Worm (Caenorhabditis elegans) whole organism, L1 larva: ENCODE data around the gene C17C3.11.

Source experiments
- C16A3.4 ChIP-seq: fragments of 150-350 bp; optimal IDR thresholded peaks from 2 replicates; lab custom pipeline; 2014; ENCODE audit warnings: missing biosample characterization, missing genetic modification characterization
- C34B4.2 ChIP-seq: sonication (generic microtip); optimal IDR thresholded peaks from 2 replicates; lab custom pipeline; 2017; ENCODE audit warnings: mild to moderate bottlenecking, missing genetic modification characterization, missing compliant biosample characterization
- F16B12.6 ChIP-seq: fragments of 150-350 bp; optimal IDR thresholded peaks from 2 replicates; lab custom pipeline; 2014; ENCODE audit warnings: missing biosample characterization, missing genetic modification characterization
- aha-1 ChIP-seq: fragments of 150-350 bp; optimal IDR thresholded peaks from 2 replicates; lab custom pipeline; 2014; ENCODE audit warnings: missing biosample characterization, missing genetic modification characterization
- alr-1 ChIP-seq: fragments of 200-800 bp; sonication (Bioruptor generic); optimal IDR thresholded peaks from 2 replicates; lab custom pipeline; 2018; ENCODE audit warnings: borderline replicate concordance, mild to moderate bottlenecking, missing genetic modification characterization, missing compliant biosample characterization
- aly-2 ChIP-seq: fragments of 150-350 bp; optimal IDR thresholded peaks from 2 replicates; lab custom pipeline; 2014; ENCODE audit warnings: missing biosample characterization, missing genetic modification characterization
- blmp-1 ChIP-seq: fragments of 150-350 bp; optimal IDR thresholded peaks from 2 replicates; lab custom pipeline; 2014; ENCODE audit warnings: missing biosample characterization, missing genetic modification characterization
- ceh-63 ChIP-seq: fragments of 200-800 bp; sonication (Bioruptor generic); optimal IDR thresholded peaks from 2 replicates; lab custom pipeline; 2018; ENCODE audit warnings: mild to moderate bottlenecking, missing genetic modification characterization, missing compliant biosample characterization
- dsc-1 ChIP-seq: sonication (generic microtip); optimal IDR thresholded peaks from 2 replicates; lab custom pipeline; 2016; ENCODE audit warnings: mild to moderate bottlenecking, missing genetic modification characterization, missing compliant biosample characterization
- efl-3 ChIP-seq: fragments of 200-800 bp; sonication (Bioruptor generic); optimal IDR thresholded peaks from 2 replicates; lab custom pipeline; 2018; ENCODE audit warnings: mild to moderate bottlenecking, missing genetic modification characterization, missing compliant biosample characterization
- egl-13 ChIP-seq: sonication (generic microtip); optimal IDR thresholded peaks from 2 replicates; lab custom pipeline; 2016; ENCODE audit warnings: missing genotype, missing genetic modification reagents, missing genetic modification characterization, missing compliant biosample characterization
- elt-2 ChIP-seq: sonication (generic microtip); optimal IDR thresholded peaks from 2 replicates; lab custom pipeline; 2016; ENCODE audit warnings: missing genetic modification characterization, mild to moderate bottlenecking, inconsistent platforms, missing compliant biosample characterization, missing genetic modification reagents
- elt-3 ChIP-seq, 6 experiments: fragments of 150-350 bp in 1 of 6; sonication (generic microtip); optimal IDR thresholded peaks; 2 replicates each; lab custom pipeline; 2017 to 2018; ENCODE audit warnings: missing biosample characterization in 6 of 6, missing genetic modification characterization in 6 of 6, inconsistent platforms in 1 of 6
- fkh-10 ChIP-seq: sonication (generic microtip); optimal IDR thresholded peaks from 2 replicates; lab custom pipeline; 2017; ENCODE audit warnings: missing biosample characterization, missing genetic modification reagents, missing genetic modification characterization
- fkh-4 ChIP-seq: sonication (generic microtip); optimal IDR thresholded peaks from 2 replicates; lab custom pipeline; 2016; ENCODE audit warnings: missing compliant biosample characterization, missing genetic modification characterization, borderline replicate concordance
- fkh-8 ChIP-seq: sonication (generic microtip); optimal IDR thresholded peaks from 2 replicates; lab custom pipeline; 2016; ENCODE audit warnings: mild to moderate bottlenecking, missing genetic modification characterization, missing compliant biosample characterization
- hlh-17 ChIP-seq: fragments of 200-800 bp; sonication (Bioruptor generic); optimal IDR thresholded peaks from 2 replicates; lab custom pipeline; 2018; ENCODE audit warnings: missing genetic modification characterization, mild to moderate bottlenecking, missing compliant biosample characterization, moderate library complexity, borderline replicate concordance
- hlh-4 ChIP-seq: sonication (generic microtip); optimal IDR thresholded peaks from 2 replicates; lab custom pipeline; 2016; ENCODE audit warnings: mild to moderate bottlenecking, missing genetic modification characterization, missing compliant biosample characterization
- irx-1 ChIP-seq: sonication (generic microtip); optimal IDR thresholded peaks from 2 replicates; lab custom pipeline; 2016; ENCODE audit warnings: missing genetic modification characterization, missing compliant biosample characterization
- isw-1 ChIP-seq: fragments of 200-800 bp; sonication (Bioruptor generic); IDR thresholded peaks from 2 replicates; pipeline ENCODE4 v1.3.6; 2022; ENCODE audit warnings: missing genetic modification characterization, missing compliant biosample characterization
- jun-1 ChIP-seq: fragments of 150-350 bp; optimal IDR thresholded peaks from 2 replicates; lab custom pipeline; 2014; ENCODE audit warnings: missing biosample characterization, missing genetic modification reagents, missing genetic modification characterization
- lin-13 ChIP-seq: fragments of 150-350 bp; optimal IDR thresholded peaks from 2 replicates; lab custom pipeline; 2014; ENCODE audit warnings: missing biosample characterization, missing genetic modification reagents, missing genetic modification characterization
- lin-14 ChIP-seq: fragments of 200-800 bp; sonication (Bioruptor generic); optimal IDR thresholded peaks from 2 replicates; lab custom pipeline; 2018; ENCODE audit warnings: mild to moderate bottlenecking, missing genetic modification characterization, moderate library complexity, missing compliant biosample characterization
- lir-3 ChIP-seq: sonication (generic microtip); optimal IDR thresholded peaks from 2 replicates; lab custom pipeline; 2016; ENCODE audit warnings: mild to moderate bottlenecking, missing genetic modification characterization, moderate library complexity, missing compliant biosample characterization; ENCODE audit not compliant: poor library complexity
- mab-9 ChIP-seq: fragments of 200-800 bp; sonication (Bioruptor generic); IDR thresholded peaks from 2 replicates; pipeline ENCODE4 v1.3.6; 2022; ENCODE audit warnings: missing genetic modification reagents, missing genetic modification characterization, missing compliant biosample characterization
- mdl-1 ChIP-seq, 2 experiments: fragments of 150-350 bp; optimal IDR thresholded peaks; 2 replicates each; lab custom pipeline; 2014 to 2017; ENCODE audit warnings: missing biosample characterization in 2 of 2, missing genetic modification characterization in 2 of 2, inconsistent platforms in 1 of 2
- mef-2 ChIP-seq: fragments of 150-350 bp; optimal IDR thresholded peaks from 2 replicates; lab custom pipeline; 2014; ENCODE audit warnings: missing biosample characterization, missing genetic modification characterization
- mep-1 ChIP-seq: fragments of 150-350 bp; optimal IDR thresholded peaks from 2 replicates; lab custom pipeline; 2014; ENCODE audit warnings: missing biosample characterization, missing genetic modification characterization
- nhr-11 ChIP-seq: fragments of 150-350 bp; optimal IDR thresholded peaks from 2 replicates; lab custom pipeline; 2014; ENCODE audit warnings: missing biosample characterization, missing genetic modification characterization
- nhr-19 ChIP-seq: fragments of 200-800 bp; sonication (Bioruptor generic); conservative IDR thresholded peaks from 2 replicates; pipeline ENCODE4 v1.3.6; 2022; ENCODE audit warnings: missing genetic modification characterization, missing compliant biosample characterization
- nhr-20 ChIP-seq: sonication (generic microtip); optimal IDR thresholded peaks from 2 replicates; lab custom pipeline; 2016; ENCODE audit warnings: mild to moderate bottlenecking, missing genetic modification characterization, missing compliant biosample characterization
- nhr-71 ChIP-seq: sonication (generic microtip); optimal IDR thresholded peaks from 2 replicates; lab custom pipeline; 2016; ENCODE audit warnings: mild to moderate bottlenecking, missing genetic modification characterization, moderate library complexity, missing compliant biosample characterization
- nhr-76 ChIP-seq: sonication (generic microtip); optimal IDR thresholded peaks from 2 replicates; lab custom pipeline; 2017; ENCODE audit warnings: missing biosample characterization, missing genetic modification characterization
- nhr-77 ChIP-seq: fragments of 150-350 bp; optimal IDR thresholded peaks from 2 replicates; lab custom pipeline; 2014; ENCODE audit warnings: missing biosample characterization, missing genetic modification characterization
- nhr-84 ChIP-seq: sonication (generic microtip); optimal IDR thresholded peaks from 2 replicates; lab custom pipeline; 2017; ENCODE audit warnings: missing biosample characterization, missing genetic modification characterization
- nhr-90 ChIP-seq: sonication (generic microtip); optimal IDR thresholded peaks from 2 replicates; lab custom pipeline; 2016; ENCODE audit warnings: mild to moderate bottlenecking, missing genetic modification characterization, missing compliant biosample characterization; ENCODE audit not compliant: poor library complexity
- pag-3 ChIP-seq: sonication (generic microtip); optimal IDR thresholded peaks from 2 replicates; lab custom pipeline; 2017; ENCODE audit warnings: missing genetic modification characterization, mild to moderate bottlenecking, missing compliant biosample characterization, antibody characterized with exemption, borderline replicate concordance; ENCODE audit not compliant: insufficient read depth
- pqm-1 ChIP-seq: sonication (generic microtip); optimal IDR thresholded peaks from 3 replicates; lab custom pipeline; 2017; ENCODE audit warnings: missing biosample characterization, missing genetic modification characterization
- snpc-4 ChIP-seq: fragments of 150-350 bp; optimal IDR thresholded peaks from 2 replicates; lab custom pipeline; 2014; ENCODE audit warnings: missing biosample characterization, missing genetic modification characterization
- sox-4 ChIP-seq: sonication (generic microtip); optimal IDR thresholded peaks from 2 replicates; lab custom pipeline; 2016; ENCODE audit warnings: missing genetic modification characterization, missing compliant biosample characterization
- tlp-1 ChIP-seq: fragments of 150-350 bp; optimal IDR thresholded peaks from 2 replicates; lab custom pipeline; 2014; ENCODE audit warnings: missing biosample characterization, missing genetic modification characterization
- unc-30 ChIP-seq: sonication (generic microtip); optimal IDR thresholded peaks from 2 replicates; lab custom pipeline; 2017; ENCODE audit warnings: missing biosample characterization, missing genetic modification characterization
- unc-62 ChIP-seq: fragments of 150-350 bp; optimal IDR thresholded peaks from 2 replicates; lab custom pipeline; 2014; ENCODE audit warnings: missing biosample characterization, missing genetic modification reagents, missing genetic modification characterization
- unc-86 ChIP-seq: sonication (generic microtip); optimal IDR thresholded peaks from 2 replicates; lab custom pipeline; 2016; ENCODE audit warnings: missing genetic modification characterization, missing compliant biosample characterization
- vab-15 ChIP-seq: sonication (generic microtip); optimal IDR thresholded peaks from 2 replicates; lab custom pipeline; 2017; ENCODE audit warnings: missing genotype, mild to moderate bottlenecking, missing genetic modification characterization, missing compliant biosample characterization
- xbp-1 ChIP-seq: sonication (generic microtip); optimal IDR thresholded peaks from 2 replicates; lab custom pipeline; 2016; ENCODE audit warnings: missing genetic modification characterization, missing compliant biosample characterization
- zag-1 ChIP-seq: fragments of 150-350 bp; optimal IDR thresholded peaks from 2 replicates; lab custom pipeline; 2014; ENCODE audit warnings: missing biosample characterization, missing genetic modification characterization
- ztf-11 ChIP-seq, 2 experiments: sonication (generic microtip); optimal IDR thresholded peaks; 2 replicates each; lab custom pipeline; 2016 to 2017; ENCODE audit warnings: missing genetic modification characterization in 2 of 2, missing biosample characterization in 1 of 2, missing compliant biosample characterization in 1 of 2

The C17C3.11 gene

ce11 chrII:5572082-5572746 is 34.6 kb downstream of the C17C3.11 start (continued):
- TF ChIP-seq F16B12.6 (tag; lab: Kevin White, UChicago), result no peak
- peak in 2 of 6 experiments; percentile 25 to 78 for TF ChIP-seq elt-3 (tag; optimal IDR thresholded peaks at IDR 0.05; lab: Kevin White, UChicago)
- TF ChIP-seq nhr-76 (tag; lab: Kevin White, UChicago), result no peak
- TF ChIP-seq egl-13 (tag; lab: Kevin White, UChicago), result no peak
- TF ChIP-seq sox-4 (tag; lab: Kevin White, UChicago), result no peak
- TF ChIP-seq fkh-4, result no peak
- TF ChIP-seq hlh-17 (GFP tag; lab: Kevin White, UChicago), result no peak
- TF ChIP-seq isw-1 (GFP tag; lab: Robert Waterston, UW), result no peak
- TF ChIP-seq blmp-1 (tag; lab: Kevin White, UChicago), result peak; percentile 13
- no peak for TF ChIP-seq fkh-10
- no peak for TF ChIP-seq jun-1 (tag; lab: Kevin White, UChicago)
- no peak for TF ChIP-seq nhr-84 (tag; lab: Kevin White, UChicago)
- TF ChIP-seq aha-1 (tag; lab: Kevin White, UChicago), result no peak
- no peak for TF ChIP-seq fkh-8 (tag; lab: Kevin White, UChicago)
- TF ChIP-seq dsc-1 (tag; lab: Kevin White, UChicago), result no peak
- no peak for TF ChIP-seq ceh-63 (GFP tag; lab: Kevin White, UChicago)
- no peak for TF ChIP-seq unc-30 (tag; lab: Kevin White, UChicago)
- TF ChIP-seq nhr-20 (tag; lab: Kevin White, UChicago), result peak; percentile 82
- TF ChIP-seq lin-14 (GFP tag; lab: Kevin White, UChicago), result peak; percentile 70
- no peak for TF ChIP-seq efl-3 (GFP tag; lab: Kevin White, UChicago)
- TF ChIP-seq snpc-4 (tag; lab: Kevin White, UChicago), result no peak

- TF ChIP-seq efl-3 (GFP tag; lab: Kevin White, UChicago) (no peak), hlh-4 (no peak), fkh-4 (no peak), xbp-1 (no peak), zag-1 (no peak), pag-3 (tag; lab: Kevin White, UChicago) (no peak), nhr-71 (tag; lab: Kevin White, UChicago) (peak; percentile 16), mab-9 (GFP tag; lab: Robert Waterston, UW) (no peak), elt-3 (tag; optimal IDR thresholded peaks at IDR 0.05; lab: Kevin White, UChicago) (no peak), nhr-20 (tag; lab: Kevin White, UChicago) (peak; percentile 3), aly-2 (no peak), tlp-1 (tag; lab: Kevin White, UChicago) (no peak), elt-2 (tag; lab: Kevin White, UChicago) (peak; percentile 11), ztf-11 (tag; optimal IDR thresholded peaks at IDR 0.05; lab: Kevin White, UChicago) (no peak), lir-3 (tag; lab: Kevin White, UChicago) (no peak), jun-1 (tag; lab: Kevin White, UChicago) (no peak), nhr-77 (tag; lab: Kevin White, UChicago) (no peak), C16A3.4 (no peak), unc-62 (no peak), mdl-1 (tag; optimal IDR thresholded peaks at IDR 0.05; lab: Kevin White, UChicago) (no peak)
These were observed 37.3 kb downstream of the C17C3.11 start for ce11 chrII:5574925-5575324.

ce11 chrII:5577060-5577459 is 39.4 kb downstream of the C17C3.11 start:
- TF ChIP-seq nhr-90 (peak; percentile 10), C34B4.2 (tag; lab: Kevin White, UChicago) (no peak), irx-1 (no peak), snpc-4 (tag; lab: Kevin White, UChicago) (peak; percentile 36), pqm-1 (tag; lab: Kevin White, UChicago) (no peak), hlh-4 (no peak), nhr-19 (GFP tag; lab: Robert Waterston, UW) (0 out of 2 replicates have a peak, but pooled peaks have one; percentile 15), vab-15 (tag; lab: Kevin White, UChicago) (no peak), nhr-76 (tag; lab: Kevin White, UChicago) (no peak), alr-1 (no peak), lin-13 (GFP tag; lab: Kevin White, UChicago) (peak; percentile 2), mef-2 (tag; lab: Kevin White, UChicago) (no peak), nhr-11 (no peak), unc-30 (tag; lab: Kevin White, UChicago) (no peak), mep-1 (tag; lab: Kevin White, UChicago) (no peak), unc-86 (tag; lab: Kevin White, UChicago) (no peak), nhr-71 (tag; lab: Kevin White, UChicago) (peak; percentile 52), mab-9 (GFP tag; lab: Robert Waterston, UW) (no peak), aly-2 (no peak), egl-13 (tag; lab: Kevin White, UChicago) (peak; percentile 0)
